Fruit fly (Drosophila melanogaster) whole organism, embryonic: ENCODE measurements around the gene Hs2st.

Experiments used
- Atf3 ChIP-seq: fragments of 200-800 bp; sonication (Bioruptor generic); optimal IDR thresholded peaks from 3 replicates; lab custom pipeline; 2016; ENCODE audit warnings: missing biosample characterization, missing genetic modification characterization
- Bgb ChIP-seq: fragments of 200-800 bp; sonication (Bioruptor generic); IDR thresholded peaks from 2 replicates; pipeline ENCODE4 v1.3.6; 2022; ENCODE audit warnings: missing biosample characterization, missing genetic modification characterization; ENCODE audit not compliant: partially characterized antibody
- C15 ChIP-seq: fragments of 200-800 bp; sonication (Bioruptor generic); IDR thresholded peaks from 3 replicates; pipeline ENCODE4 v1.3.6; 2022; ENCODE audit warnings: missing biosample characterization, missing genetic modification characterization
- CG10431 ChIP-seq: fragments of 200-800 bp; sonication (Bioruptor generic); optimal IDR thresholded peaks from 3 replicates; lab custom pipeline; 2018; ENCODE audit warnings: missing biosample characterization, mild to moderate bottlenecking, missing genetic modification characterization
- CG10462 ChIP-seq: fragments of 200-800 bp; sonication (Bioruptor generic); optimal IDR thresholded peaks from 2 replicates; lab custom pipeline; 2016; ENCODE audit warnings: missing biosample characterization, missing genetic modification characterization
- CG14014 ChIP-seq: fragments of 200-800 bp; sonication (Bioruptor generic); IDR thresholded peaks from 2 replicates; pipeline ENCODE4 v1.3.6; 2022; ENCODE audit warnings: missing biosample characterization, missing genetic modification characterization
- CG15073 ChIP-seq: fragments of 200-800 bp; sonication (Bioruptor generic); optimal IDR thresholded peaks from 2 replicates; lab custom pipeline; 2016; ENCODE audit warnings: missing biosample characterization, missing genetic modification characterization
- CG15269 ChIP-seq: fragments of 200-800 bp; sonication (Bioruptor generic); optimal IDR thresholded peaks from 2 replicates; lab custom pipeline; 2018; ENCODE audit warnings: missing biosample characterization, mild to moderate bottlenecking, missing genetic modification characterization, moderate library complexity
- CG15479 ChIP-seq: fragments of 200-800 bp; sonication (Bioruptor generic); optimal IDR thresholded peaks from 3 replicates; lab custom pipeline; 2019; ENCODE audit warnings: missing biosample characterization, mild to moderate bottlenecking, missing genetic modification characterization, moderate library complexity
- CG15696 ChIP-seq: fragments of 200-800 bp; sonication (Bioruptor generic); optimal IDR thresholded peaks from 2 replicates; lab custom pipeline; 2019; ENCODE audit warnings: missing biosample characterization, mild to moderate bottlenecking, missing genetic modification characterization, moderate library complexity
- CG17385 ChIP-seq: fragments of 200-800 bp; sonication (Bioruptor generic); optimal IDR thresholded peaks from 3 replicates; lab custom pipeline; 2018; ENCODE audit warnings: missing biosample characterization, mild to moderate bottlenecking, missing genetic modification characterization
- CG17568 ChIP-seq: fragments of 200-800 bp; sonication (Bioruptor generic); optimal IDR thresholded peaks from 2 replicates; lab custom pipeline; 2018; ENCODE audit warnings: missing biosample characterization, mild to moderate bottlenecking, missing genetic modification characterization, moderate library complexity
- CG2712 ChIP-seq: fragments of 200-800 bp; optimal IDR thresholded peaks from 3 replicates; lab custom pipeline; 2019; ENCODE audit warnings: missing biosample characterization, mild to moderate bottlenecking, missing genetic modification characterization, moderate library complexity
- CG30403 ChIP-seq: fragments of 200-800 bp; sonication (Bioruptor generic); optimal IDR thresholded peaks from 3 replicates; lab custom pipeline; 2016; ENCODE audit warnings: missing biosample characterization, missing genetic modification characterization
- CG3163 ChIP-seq: fragments of 200-800 bp; sonication (Bioruptor generic); optimal IDR thresholded peaks from 3 replicates; lab custom pipeline; 2016; ENCODE audit warnings: missing biosample characterization, missing genetic modification characterization
- CG3281 ChIP-seq: fragments of 200-800 bp; sonication (Bioruptor generic); optimal IDR thresholded peaks from 3 replicates; lab custom pipeline; 2017; ENCODE audit warnings: missing biosample characterization, mild to moderate bottlenecking, missing genetic modification characterization
- CG3838 ChIP-seq: fragments of 200-800 bp; sonication (Bioruptor generic); optimal IDR thresholded peaks from 3 replicates; lab custom pipeline; 2016; ENCODE audit warnings: missing biosample characterization, missing genetic modification characterization
- CG4424 ChIP-seq: fragments of 200-800 bp; sonication (Bioruptor generic); optimal IDR thresholded peaks from 3 replicates; lab custom pipeline; 2016; ENCODE audit warnings: missing biosample characterization, missing genetic modification characterization
- CG7372 ChIP-seq: fragments of 200-800 bp; sonication (Bioruptor generic); IDR thresholded peaks from 2 replicates; pipeline ENCODE4 v1.3.6; 2022; ENCODE audit warnings: missing biosample characterization, missing genetic modification characterization
- CG8388 ChIP-seq: fragments of 200-800 bp; sonication (Bioruptor generic); optimal IDR thresholded peaks from 2 replicates; lab custom pipeline; 2019; ENCODE audit warnings: missing biosample characterization, mild to moderate bottlenecking, missing genetic modification characterization, moderate library complexity
- CG8478 ChIP-seq: fragments of >200 bp; optimal IDR thresholded peaks from 2 replicates; lab custom pipeline; 2018
- CG9932 ChIP-seq: fragments of 200-800 bp; sonication (Bioruptor generic); IDR thresholded peaks from 2 replicates; pipeline ENCODE4 v1.3.6; 2022; ENCODE audit warnings: missing biosample characterization, missing genetic modification characterization
- CoRest ChIP-seq: fragments of 200-800 bp; sonication (Bioruptor generic); optimal IDR thresholded peaks from 3 replicates; lab custom pipeline; 2018; ENCODE audit warnings: missing biosample characterization, mild to moderate bottlenecking, missing genetic modification characterization, moderate library complexity
- Fer1 ChIP-seq: fragments of 200-800 bp; sonication (Bioruptor generic); optimal IDR thresholded peaks from 2 replicates; lab custom pipeline; 2017; ENCODE audit warnings: missing biosample characterization, mild to moderate bottlenecking, missing genetic modification characterization
- GATAe ChIP-seq: fragments of 200-800 bp; sonication (Bioruptor generic); conservative IDR thresholded peaks from 2 replicates; pipeline ENCODE4 v1.3.6; 2022; ENCODE audit warnings: missing biosample characterization, missing genetic modification characterization
- Gug ChIP-seq: fragments of 200-800 bp; sonication (Bioruptor generic); IDR thresholded peaks from 4 replicates; pipeline ENCODE4 v1.3.6; 2022; ENCODE audit warnings: missing biosample characterization, missing genetic modification characterization
- Hmx ChIP-seq: fragments of 200-800 bp; sonication (Bioruptor generic); optimal IDR thresholded peaks from 2 replicates; lab custom pipeline; 2016; ENCODE audit warnings: missing biosample characterization, missing genetic modification characterization
- Hr39 ChIP-seq: fragments of >200 bp; optimal IDR thresholded peaks from 2 replicates; lab custom pipeline; 2017
- Hr51 ChIP-seq, 2 experiments: fragments of 200-800 bp; sonication (Bioruptor generic); optimal IDR thresholded peaks; 2 replicates in 1 of 2; 3 replicates in 1 of 2; lab custom pipeline; 2016 to 2018; ENCODE audit warnings: missing biosample characterization in 2 of 2, missing genetic modification characterization in 2 of 2, mild to moderate bottlenecking in 1 of 2, moderate library complexity in 1 of 2
- Nf-YC ChIP-seq: fragments of 200-800 bp; optimal IDR thresholded peaks from 3 replicates; lab custom pipeline; 2019; ENCODE audit warnings: missing biosample characterization, mild to moderate bottlenecking, missing genetic modification characterization, moderate library complexity
- Spps ChIP-seq: fragments of 200-800 bp; sonication (Bioruptor generic); optimal IDR thresholded peaks from 2 replicates; lab custom pipeline; 2018; ENCODE audit warnings: missing biosample characterization, mild to moderate bottlenecking, missing genetic modification characterization
- Ssrp ChIP-seq: fragments of 200-800 bp; sonication (Bioruptor generic); optimal IDR thresholded peaks from 2 replicates; lab custom pipeline; 2018; ENCODE audit warnings: missing biosample characterization, mild to moderate bottlenecking, missing genetic modification characterization, moderate library complexity
- Stat92E ChIP-seq, 3 experiments: fragments of >200 bp in 2 of 3; fragments of 200-800 bp in 1 of 3; sonication (Bioruptor generic) in 1 of 3; optimal IDR thresholded peaks; 2 replicates each; lab custom pipeline; 2017 to 2019; ENCODE audit warnings: missing biosample characterization in 3 of 3, missing genetic modification characterization in 3 of 3, mild to moderate bottlenecking in 1 of 3, moderate library complexity in 1 of 3
- ara ChIP-seq: fragments of 200-800 bp; sonication (Bioruptor generic); IDR thresholded peaks from 2 replicates; pipeline ENCODE4 v1.3.6; 2022; ENCODE audit warnings: missing biosample characterization, missing genetic modification characterization
- ato ChIP-seq: fragments of 200-800 bp; sonication (Bioruptor generic); IDR thresholded peaks from 2 replicates; pipeline ENCODE4 v1.3.6; 2022; ENCODE audit warnings: missing biosample characterization, missing genetic modification characterization; ENCODE audit not compliant: partially characterized antibody
- bbx ChIP-seq: fragments of 200-800 bp; sonication (Bioruptor generic); IDR thresholded peaks from 2 replicates; pipeline ENCODE4 v1.3.6; 2022; ENCODE audit warnings: missing biosample characterization, missing genetic modification characterization; ENCODE audit not compliant: partially characterized antibody
- disco-r ChIP-seq: fragments of 200-800 bp; sonication (Bioruptor generic); optimal IDR thresholded peaks from 2 replicates; lab custom pipeline; 2016; ENCODE audit warnings: missing biosample characterization, missing genetic modification characterization
- ems ChIP-seq: fragments of 200-800 bp; sonication (Bioruptor generic); optimal IDR thresholded peaks from 3 replicates; lab custom pipeline; 2016; ENCODE audit warnings: missing biosample characterization, missing genetic modification characterization
- eve ChIP-seq, 2 experiments: fragments of >200 bp; optimal IDR thresholded peaks; 2 replicates each; lab custom pipeline; 2017; ENCODE audit warnings: missing biosample characterization in 2 of 2, missing genetic modification characterization in 2 of 2
- fu2 ChIP-seq: fragments of 200-800 bp; sonication (Bioruptor generic); optimal IDR thresholded peaks from 2 replicates; lab custom pipeline; 2016; ENCODE audit warnings: missing biosample characterization, missing genetic modification characterization
- gro ChIP-seq: fragments of 200-800 bp; sonication (Bioruptor generic); optimal IDR thresholded peaks from 2 replicates; lab custom pipeline; 2016; ENCODE audit warnings: missing biosample characterization, missing genetic modification characterization
- gsb ChIP-seq: fragments of 200-800 bp; sonication (Bioruptor generic); IDR thresholded peaks from 2 replicates; pipeline ENCODE4 v1.3.6; 2022; ENCODE audit warnings: missing biosample characterization, missing genetic modification characterization
- gt ChIP-seq: fragments of 200-800 bp; sonication (Bioruptor generic); IDR thresholded peaks from 2 replicates; pipeline ENCODE4 v1.3.6; 2022; ENCODE audit warnings: missing biosample characterization, missing genetic modification characterization
- nerfin-2 ChIP-seq: fragments of 200-800 bp; sonication (Bioruptor generic); IDR thresholded peaks from 2 replicates; pipeline ENCODE4 v1.3.6; 2022; ENCODE audit warnings: missing biosample characterization, missing genetic modification characterization; ENCODE audit not compliant: partially characterized antibody
- sr ChIP-seq: fragments of 200-800 bp; sonication (Bioruptor generic); IDR thresholded peaks from 3 replicates; pipeline ENCODE4 v1.3.6; 2022; ENCODE audit warnings: missing biosample characterization, missing genetic modification characterization
- stwl ChIP-seq: fragments of 200-800 bp; sonication (Bioruptor generic); optimal IDR thresholded peaks from 3 replicates; lab custom pipeline; 2018; ENCODE audit warnings: missing biosample characterization, mild to moderate bottlenecking, missing genetic modification characterization, moderate library complexity
- tna ChIP-seq: fragments of 200-800 bp; sonication (Bioruptor generic); IDR thresholded peaks from 2 replicates; pipeline ENCODE4 v1.3.6; 2022; ENCODE audit warnings: missing biosample characterization, missing genetic modification characterization; ENCODE audit not compliant: partially characterized antibody
- unc-4 ChIP-seq: fragments of 200-800 bp; sonication (Bioruptor generic); IDR thresholded peaks from 2 replicates; pipeline ENCODE4 v1.3.6; 2022; ENCODE audit warnings: missing biosample characterization, missing genetic modification characterization; ENCODE audit not compliant: partially characterized antibody
- vfl ChIP-seq: fragments of 200-800 bp; sonication (Bioruptor generic); optimal IDR thresholded peaks from 2 replicates; lab custom pipeline; 2016; ENCODE audit warnings: missing biosample characterization, missing genetic modification characterization
- vvl ChIP-seq: fragments of 200-800 bp; sonication (Bioruptor generic); IDR thresholded peaks from 2 replicates; pipeline ENCODE4 v1.3.6; 2022; ENCODE audit warnings: missing biosample characterization, missing genetic modification characterization
- zf30C ChIP-seq: fragments of 200-800 bp; sonication (Bioruptor generic); optimal IDR thresholded peaks from 3 replicates; lab custom pipeline; 2018; ENCODE audit warnings: missing biosample characterization, mild to moderate bottlenecking, missing genetic modification characterization

Gene Hs2st

dm6 chr2L:19489997-19490461, 45.5 kb upstream of the Hs2st start, which contains the start of the genes CG10194 and CG18094 (continued):
- TF ChIP-seq disco-r (GFP tag; lab: Kevin White, UChicago): no peak
- TF ChIP-seq sr: no peak
- no peak for TF ChIP-seq CG10431 (GFP tag; lab: Kevin White, UChicago)
- TF ChIP-seq Hr39 (lab: Kevin White, UChicago): no peak
- TF ChIP-seq Nf-YC: no peak
- TF ChIP-seq unc-4 (GFP tag; lab: Robert Waterston, UW): peak; percentile 70
- TF ChIP-seq CG30403 (GFP tag; lab: Kevin White, UChicago): peak; percentile 53
- TF ChIP-seq CG15696 (tag; lab: Kevin White, UChicago): no peak
- TF ChIP-seq CG2712 (tag; lab: Kevin White, UChicago): peak; percentile 65
- no peak for TF ChIP-seq CG15073 (GFP tag; lab: Kevin White, UChicago)
- TF ChIP-seq stwl (tag; lab: Kevin White, UChicago): peak; percentile 9
- no peak for TF ChIP-seq Hmx (GFP tag; lab: Kevin White, UChicago)
- TF ChIP-seq C15: no peak
- peak; percentile 5 to 64 for TF ChIP-seq Hr51 (GFP tag; optimal IDR thresholded peaks at IDR 0.05; lab: Kevin White, UChicago)
- peak; percentile 40 for TF ChIP-seq CG3281 (GFP tag; lab: Kevin White, UChicago)
- TF ChIP-seq gsb (GFP tag; lab: Robert Waterston, UW): no peak
- TF ChIP-seq CG14014 (GFP tag; lab: Robert Waterston, UW): 0 out of 2 replicates have a peak, but pooled peaks have one; percentile 6
- no peak for TF ChIP-seq CG15269
- no peak for TF ChIP-seq CG15479 (GFP tag; lab: Kevin White, UChicago)
- no peak for TF ChIP-seq CG10462 (GFP tag; lab: Kevin White, UChicago)
- TF ChIP-seq nerfin-2: no peak
- no peak for TF ChIP-seq Stat92E (GFP tag; optimal IDR thresholded peaks at IDR 0.05; lab: Kevin White, UChicago)
- TF ChIP-seq Atf3 (GFP tag; lab: Kevin White, UChicago): no peak
- no peak for TF ChIP-seq vvl (GFP tag; lab: Robert Waterston, UW)
- TF ChIP-seq Spps: no peak
- TF ChIP-seq CG17568 (GFP tag; lab: Kevin White, UChicago): no peak
- peak; percentile 40 for TF ChIP-seq CG17385 (GFP tag; lab: Kevin White, UChicago)
- TF ChIP-seq bbx (GFP tag; lab: Robert Waterston, UW): peak; percentile 82
- no peak for TF ChIP-seq CG3163 (GFP tag; lab: Kevin White, UChicago)
- TF ChIP-seq ato (GFP tag; lab: Robert Waterston, UW): no peak
- TF ChIP-seq CG4424 (GFP tag; lab: Kevin White, UChicago): peak; percentile 16
- no peak for TF ChIP-seq zf30C (GFP tag; lab: Kevin White, UChicago)
- TF ChIP-seq ara (GFP tag; lab: Robert Waterston, UW): no peak
- TF ChIP-seq Fer1 (GFP tag; lab: Kevin White, UChicago): peak; percentile 66
- no peak for TF ChIP-seq CG8478 (lab: Kevin White, UChicago)
- TF ChIP-seq fu2 (GFP tag; lab: Kevin White, UChicago): no peak
- peak; percentile 34 for TF ChIP-seq CG8388 (GFP tag; lab: Kevin White, UChicago)
- no peak for TF ChIP-seq gro (GFP tag; lab: Kevin White, UChicago)
- TF ChIP-seq Bgb: peak; percentile 66; the same call in 1 of the 2 replicates
- TF ChIP-seq CG7372 (GFP tag; lab: Robert Waterston, UW): no peak
- no peak for TF ChIP-seq GATAe (GFP tag; lab: Robert Waterston, UW)
- TF ChIP-seq CoRest (tag; lab: Kevin White, UChicago): no peak
- no peak for TF ChIP-seq vfl (GFP tag; lab: Kevin White, UChicago)
- TF ChIP-seq Ssrp: no peak
- no peak for TF ChIP-seq Gug (GFP tag; lab: Robert Waterston, UW)
- TF ChIP-seq gt (GFP tag; lab: Robert Waterston, UW): no peak
- TF ChIP-seq CG9932 (GFP tag; lab: Robert Waterston, UW): peak; percentile 49; the same call in 1 of the 2 replicates
- TF ChIP-seq ems (GFP tag; lab: Kevin White, UChicago): no peak
- no peak for TF ChIP-seq eve (GFP tag; optimal IDR thresholded peaks at IDR 0.05; lab: Kevin White, UChicago)
- no peak for TF ChIP-seq CG3838 (GFP tag; lab: Kevin White, UChicago)
- 0 out of 2 replicates have a peak, but pooled peaks have one; percentile 26 for TF ChIP-seq tna (GFP tag; lab: Robert Waterston, UW)
